Worm (Caenorhabditis elegans) whole organism, early embryonic: Measurements from ENCODE around the gene srw-35.

Experiments used
- B0310.2 ChIP-seq: sonication (generic microtip); optimal IDR thresholded peaks from 2 replicates; lab custom pipeline; 2016; ENCODE audit warnings: mild to moderate bottlenecking, missing genetic modification characterization, missing compliant biosample characterization
- F13C5.2 ChIP-seq: sonication (generic microtip); optimal IDR thresholded peaks from 2 replicates; lab custom pipeline; 2017; ENCODE audit warnings: mild to moderate bottlenecking, missing genetic modification characterization, inconsistent platforms, missing compliant biosample characterization
- aly-1 ChIP-seq: sonication (generic microtip); optimal IDR thresholded peaks from 2 replicates; lab custom pipeline; 2016; ENCODE audit warnings: missing genetic modification characterization, missing compliant biosample characterization
- ama-1 ChIP-seq: fragments of 150-350 bp; optimal IDR thresholded peaks from 2 replicates; lab custom pipeline; 2014
- ceh-13 ChIP-seq: fragments of 200-800 bp; sonication (Bioruptor generic); optimal IDR thresholded peaks from 2 replicates; lab custom pipeline; 2018; ENCODE audit warnings: mild to moderate bottlenecking, missing genetic modification characterization, missing compliant biosample characterization
- ceh-36 ChIP-seq: sonication (generic microtip); optimal IDR thresholded peaks from 2 replicates; lab custom pipeline; 2016; ENCODE audit warnings: missing genetic modification characterization, inconsistent platforms, missing compliant biosample characterization
- ets-7 ChIP-seq: sonication (generic microtip); optimal IDR thresholded peaks from 2 replicates; lab custom pipeline; 2016; ENCODE audit warnings: missing genotype, missing genetic modification characterization, missing compliant biosample characterization
- flt-1 ChIP-seq: fragments of 200-800 bp; sonication (Bioruptor generic); IDR thresholded peaks from 2 replicates; pipeline ENCODE4 v1.3.6; 2022; ENCODE audit warnings: missing genetic modification characterization, missing compliant biosample characterization
- hmbx-1 ChIP-seq: sonication (generic microtip); optimal IDR thresholded peaks from 2 replicates; lab custom pipeline; 2016; ENCODE audit warnings: mild to moderate bottlenecking, missing genetic modification characterization, missing compliant biosample characterization
- hmg-4 ChIP-seq: fragments of 200-800 bp; sonication (Bioruptor generic); optimal IDR thresholded peaks from 2 replicates; lab custom pipeline; 2018; ENCODE audit warnings: mild to moderate bottlenecking, missing genetic modification characterization, missing compliant biosample characterization
- hnd-1 ChIP-seq: sonication (generic microtip); optimal IDR thresholded peaks from 2 replicates; lab custom pipeline; 2016; ENCODE audit warnings: missing genetic modification characterization, missing compliant biosample characterization
- pes-1 ChIP-seq: fragments of 200-800 bp; sonication (Bioruptor generic); IDR thresholded peaks from 2 replicates; pipeline ENCODE4 v1.3.6; 2022; ENCODE audit warnings: missing genetic modification reagents, missing genetic modification characterization, missing compliant biosample characterization
- scrt-1 ChIP-seq: fragments of 200-800 bp; sonication (Bioruptor generic); IDR thresholded peaks from 2 replicates; pipeline ENCODE4 v1.3.6; 2022; ENCODE audit warnings: missing genetic modification characterization, missing compliant biosample characterization
- sea-1 ChIP-seq: fragments of 200-800 bp; sonication (Bioruptor generic); conservative IDR thresholded peaks from 2 replicates; pipeline ENCODE4 v1.3.6; 2022; ENCODE audit warnings: missing genetic modification characterization, missing compliant biosample characterization
- tbx-11 ChIP-seq: fragments of 200-800 bp; sonication (Bioruptor generic); IDR thresholded peaks from 2 replicates; pipeline ENCODE4 v1.3.6; 2022; ENCODE audit warnings: missing genetic modification characterization, missing compliant biosample characterization
- tbx-37 ChIP-seq: fragments of 200-800 bp; sonication (Bioruptor generic); conservative IDR thresholded peaks from 2 replicates; pipeline ENCODE4 v1.3.6; 2022; ENCODE audit warnings: missing genetic modification reagents, missing genetic modification characterization, missing compliant biosample characterization
- tra-4 ChIP-seq: sonication (generic microtip); optimal IDR thresholded peaks from 2 replicates; lab custom pipeline; 2017; ENCODE audit warnings: missing genetic modification characterization, missing compliant biosample characterization

Gene srw-35

ce11 chrV:16460866-16461265, 11.4 kb upstream of the srw-35 start, which contains the start of gene srh-142:
Gene srh-142 (minus strand): TSS chrV:16460966.
- TF ChIP-seq hmg-4 (no peak), B0310.2 (no peak), scrt-1 (no peak), ama-1 (no peak), hnd-1 (no peak), aly-1 (no peak), ceh-36 (no peak), F13C5.2 (no peak)

ce11 chrV:16467840-16468239, 4.5 kb upstream of the srw-35 start, which contains the start of gene sru-44:
Gene sru-44 (minus strand): TSS chrV:16467940.
- TF ChIP-seq flt-1 (GFP tag; lab: Robert Waterston, UW) (no peak), tbx-11 (no peak), tra-4 (tag; lab: Kevin White, UChicago) (no peak), tbx-37 (GFP tag; lab: Robert Waterston, UW) (no peak), F13C5.2 (no peak), aly-1 (no peak), ets-7 (tag; lab: Kevin White, UChicago) (no peak), scrt-1 (no peak), ceh-13 (no peak), ceh-36 (no peak), sea-1 (GFP tag; lab: Robert Waterston, UW) (no peak), ama-1 (no peak), B0310.2 (no peak), hnd-1 (no peak), hmbx-1 (no peak), pes-1 (GFP tag; lab: Robert Waterston, UW) (no peak), hmg-4 (no peak)

ce11 chrV:16470916-16471315, 1.4 kb upstream of the srw-35 start, which contains the start of gene srh-138:
Gene srh-138 (minus strand): TSS chrV:16471016.
- no peak for TF ChIP-seq sea-1 (GFP tag; lab: Robert Waterston, UW)
- no peak for TF ChIP-seq B0310.2
- no peak for TF ChIP-seq flt-1 (GFP tag; lab: Robert Waterston, UW)
- TF ChIP-seq ceh-36 = no peak
- TF ChIP-seq F13C5.2 = no peak
- no peak for TF ChIP-seq scrt-1
- TF ChIP-seq hnd-1 = no peak
- TF ChIP-seq ets-7 (tag; lab: Kevin White, UChicago) = no peak
- TF ChIP-seq ama-1 = no peak
- TF ChIP-seq aly-1 = no peak
- no peak for TF ChIP-seq tra-4 (tag; lab: Kevin White, UChicago)
- TF ChIP-seq hmbx-1 = no peak
- TF ChIP-seq tbx-37 (GFP tag; lab: Robert Waterston, UW) = no peak
- TF ChIP-seq ceh-13 = no peak
- no peak for TF ChIP-seq tbx-11

ce11 chrV:16479275-16479674, 7.0 kb downstream of the srw-35 start, which contains the start of gene T08G3.11:
Gene T08G3.11 (minus strand): TSS chrV:16479375.
- TF ChIP-seq F13C5.2 (no peak), ama-1 (no peak), hnd-1 (no peak), aly-1 (no peak), scrt-1 (no peak), ceh-13 (no peak), B0310.2 (no peak), tra-4 (tag; lab: Kevin White, UChicago) (no peak), tbx-37 (GFP tag; lab: Robert Waterston, UW) (no peak), pes-1 (GFP tag; lab: Robert Waterston, UW) (no peak)

ce11 chrV:16480919-16481630, 8.8 kb downstream of the srw-35 start, which contains the start of the genes F57E7.4 and spig-6:
Gene F57E7.4 (minus strand): TSS chrV:16481019.
Gene spig-6 (plus strand): TSS chrV:16481580.
- no peak for TF ChIP-seq ceh-13
- TF ChIP-seq aly-1 = no peak
- no peak for TF ChIP-seq B0310.2
- no peak for TF ChIP-seq F13C5.2
- TF ChIP-seq flt-1 (GFP tag; lab: Robert Waterston, UW) = no peak
- no peak for TF ChIP-seq tbx-11
- TF ChIP-seq tbx-37 (GFP tag; lab: Robert Waterston, UW) = no peak
- TF ChIP-seq tra-4 (tag; lab: Kevin White, UChicago) = no peak
- TF ChIP-seq pes-1 (GFP tag; lab: Robert Waterston, UW) = no peak
- TF ChIP-seq sea-1 (GFP tag; lab: Robert Waterston, UW) = no peak
- no peak for TF ChIP-seq ets-7 (tag; lab: Kevin White, UChicago)
- TF ChIP-seq hmbx-1 = no peak
- TF ChIP-seq scrt-1 = no peak
- no peak for TF ChIP-seq hnd-1
- TF ChIP-seq ceh-36 = no peak
- TF ChIP-seq hmg-4 = no peak
- TF ChIP-seq ama-1 = no peak

- TF ChIP-seq flt-1 (GFP tag; lab: Robert Waterston, UW) = no peak
- no peak for TF ChIP-seq hmg-4
- no peak for TF ChIP-seq F13C5.2
- no peak for TF ChIP-seq scrt-1
- TF ChIP-seq ceh-36 = no peak
- no peak for TF ChIP-seq sea-1 (GFP tag; lab: Robert Waterston, UW)
- no peak for TF ChIP-seq ets-7 (tag; lab: Kevin White, UChicago)
Measured at ce11 chrV:16483044-16483443, 10.7 kb downstream of the srw-35 start, which contains the start of gene F57E7.2. Gene F57E7.2 (minus strand): TSS chrV:16483144.

ce11 chrV:16483681-16484080, 11.4 kb downstream of the srw-35 start, which contains the start of gene srh-139:
Gene srh-139 (plus strand): TSS chrV:16483981.
- TF ChIP-seq ama-1 = no peak
- no peak for TF ChIP-seq scrt-1
- no peak for TF ChIP-seq ceh-13
- TF ChIP-seq sea-1 (GFP tag; lab: Robert Waterston, UW) = no peak
- no peak for TF ChIP-seq ets-7 (tag; lab: Kevin White, UChicago)
- no peak for TF ChIP-seq tbx-37 (GFP tag; lab: Robert Waterston, UW)
- no peak for TF ChIP-seq B0310.2
- no peak for TF ChIP-seq ceh-36
- no peak for TF ChIP-seq hmbx-1
- no peak for TF ChIP-seq aly-1
- TF ChIP-seq hmg-4 = no peak
- TF ChIP-seq pes-1 (GFP tag; lab: Robert Waterston, UW) = no peak

ce11 chrV:16487474-16487873, 15.2 kb downstream of the srw-35 start, which contains the start of gene Y32B12A.5:
Gene Y32B12A.5 (minus strand): TSS chrV:16487574.
- TF ChIP-seq aly-1 = no peak
